Worm (Caenorhabditis elegans) whole organism, mixed stage, embryonic: Measurements from ENCODE around the gene T16G1.6.

ENCODE experiments used
- M03D4.4 ChIP-seq: sonication (generic microtip); optimal IDR thresholded peaks from 2 replicates; lab custom pipeline; 2017; ENCODE audit warnings: mild to moderate bottlenecking, missing genetic modification characterization, missing compliant biosample characterization
- bed-3 ChIP-seq: fragments of 200-800 bp; sonication (Bioruptor generic); optimal IDR thresholded peaks from 3 replicates; lab custom pipeline; 2018; ENCODE audit warnings: mild to moderate bottlenecking, missing genetic modification characterization, moderate library complexity, missing compliant biosample characterization
- blmp-1 ChIP-seq: fragments of 150-350 bp; optimal IDR thresholded peaks from 2 replicates; lab custom pipeline; 2014; ENCODE audit warnings: missing biosample characterization, missing genetic modification characterization
- ceh-39 ChIP-seq: fragments of 150-350 bp; optimal IDR thresholded peaks from 2 replicates; lab custom pipeline; 2014; ENCODE audit warnings: missing biosample characterization, missing genetic modification characterization
- ceh-43 ChIP-seq: fragments of 200-800 bp; sonication (Bioruptor generic); optimal IDR thresholded peaks from 2 replicates; lab custom pipeline; 2018; ENCODE audit warnings: mild to moderate bottlenecking, missing genetic modification characterization, moderate library complexity, missing compliant biosample characterization
- ces-1 ChIP-seq: fragments of 150-350 bp; optimal IDR thresholded peaks from 2 replicates; lab custom pipeline; 2014; ENCODE audit warnings: missing biosample characterization, missing genetic modification reagents, missing genetic modification characterization
- cnd-1 ChIP-seq: fragments of 200-800 bp; sonication (Bioruptor generic); optimal IDR thresholded peaks from 2 replicates; lab custom pipeline; 2018; ENCODE audit warnings: mild to moderate bottlenecking, missing genetic modification characterization, missing compliant biosample characterization
- drap-1 ChIP-seq: fragments of 200-800 bp; sonication (Bioruptor generic); optimal IDR thresholded peaks from 3 replicates; lab custom pipeline; 2018; ENCODE audit warnings: mild to moderate bottlenecking, missing genetic modification characterization, missing compliant biosample characterization
- elt-1 ChIP-seq: sonication (generic microtip); optimal IDR thresholded peaks from 2 replicates; lab custom pipeline; 2017; ENCODE audit warnings: missing genetic modification characterization, mild to moderate bottlenecking, missing compliant biosample characterization, antibody characterized with exemption, moderate library complexity, borderline replicate concordance; ENCODE audit not compliant: insufficient read depth
- flh-1 ChIP-seq: fragments of 200-800 bp; sonication (Bioruptor generic); optimal IDR thresholded peaks from 2 replicates; lab custom pipeline; 2018; ENCODE audit warnings: mild to moderate bottlenecking, missing genetic modification characterization, moderate library complexity, missing compliant biosample characterization
- hlh-1 ChIP-seq: fragments of 150-350 bp; optimal IDR thresholded peaks from 2 replicates; lab custom pipeline; 2014; ENCODE audit warnings: missing biosample characterization, missing genetic modification reagents, missing genetic modification characterization
- lin-13 ChIP-seq: fragments of 150-350 bp; optimal IDR thresholded peaks from 2 replicates; lab custom pipeline; 2014; ENCODE audit warnings: missing biosample characterization, missing genetic modification characterization
- lin-32 ChIP-seq: fragments of 200-800 bp; sonication (Bioruptor generic); optimal IDR thresholded peaks from 2 replicates; lab custom pipeline; 2018; ENCODE audit warnings: mild to moderate bottlenecking, missing genetic modification characterization, missing compliant biosample characterization
- lsy-2 ChIP-seq: fragments of 150-350 bp; optimal IDR thresholded peaks from 2 replicates; lab custom pipeline; 2014; ENCODE audit warnings: missing biosample characterization, missing genetic modification characterization
- mab-5 ChIP-seq: fragments of 150-350 bp; optimal IDR thresholded peaks from 2 replicates; lab custom pipeline; 2014; ENCODE audit warnings: missing biosample characterization, missing genetic modification characterization
- mep-1 ChIP-seq: fragments of 150-350 bp; optimal IDR thresholded peaks from 2 replicates; lab custom pipeline; 2017; ENCODE audit warnings: missing biosample characterization, missing genetic modification reagents, missing genetic modification characterization, inconsistent platforms
- mls-2 ChIP-seq: sonication (generic microtip); optimal IDR thresholded peaks from 2 replicates; lab custom pipeline; 2016; ENCODE audit warnings: mild to moderate bottlenecking, missing genetic modification characterization, moderate library complexity, missing compliant biosample characterization
- nhr-12 ChIP-seq: fragments of 150-350 bp; optimal IDR thresholded peaks from 2 replicates; lab custom pipeline; 2014; ENCODE audit warnings: missing biosample characterization, missing genetic modification characterization
- nhr-2 ChIP-seq: fragments of 150-350 bp; optimal IDR thresholded peaks from 2 replicates; lab custom pipeline; 2014; ENCODE audit warnings: missing biosample characterization, missing genetic modification characterization
- nhr-237 ChIP-seq: fragments of 150-350 bp; optimal IDR thresholded peaks from 2 replicates; lab custom pipeline; 2014; ENCODE audit warnings: missing biosample characterization, missing genetic modification characterization
- nhr-28 ChIP-seq: fragments of 150-350 bp; optimal IDR thresholded peaks from 2 replicates; lab custom pipeline; 2014; ENCODE audit warnings: missing biosample characterization, missing genetic modification characterization
- nhr-76 ChIP-seq: sonication (generic microtip); optimal IDR thresholded peaks from 2 replicates; lab custom pipeline; 2017; ENCODE audit warnings: missing biosample characterization, missing genetic modification characterization
- pha-4 ChIP-seq: fragments of 150-350 bp; optimal IDR thresholded peaks from 2 replicates; lab custom pipeline; 2018; ENCODE audit warnings: missing biosample characterization, missing genetic modification reagents, missing genetic modification characterization
- sem-2 ChIP-seq: fragments of 200-800 bp; sonication (Bioruptor generic); optimal IDR thresholded peaks from 2 replicates; lab custom pipeline; 2018; ENCODE audit warnings: mild to moderate bottlenecking, missing genetic modification characterization, missing compliant biosample characterization
- snpc-4 ChIP-seq: fragments of 150-350 bp; optimal IDR thresholded peaks from 2 replicates; lab custom pipeline; 2014; ENCODE audit warnings: missing biosample characterization, missing genetic modification characterization
- sptf-1 ChIP-seq: sonication (generic microtip); optimal IDR thresholded peaks from 2 replicates; lab custom pipeline; 2017; ENCODE audit warnings: mild to moderate bottlenecking, missing genetic modification characterization, moderate library complexity, missing compliant biosample characterization
- tbx-8 ChIP-seq: fragments of 200-800 bp; sonication (Bioruptor generic); optimal IDR thresholded peaks from 2 replicates; lab custom pipeline; 2018; ENCODE audit warnings: mild to moderate bottlenecking, missing genetic modification characterization, moderate library complexity, missing compliant biosample characterization
- unc-120 ChIP-seq: sonication (generic microtip); optimal IDR thresholded peaks from 2 replicates; lab custom pipeline; 2017; ENCODE audit warnings: missing genetic modification characterization, missing compliant biosample characterization; ENCODE audit not compliant: poor library complexity, severe bottlenecking
- unc-39 ChIP-seq: fragments of 150-350 bp; optimal IDR thresholded peaks from 2 replicates; lab custom pipeline; 2014; ENCODE audit warnings: missing biosample characterization, missing genetic modification characterization
- zip-8 ChIP-seq: fragments of 150-350 bp; optimal IDR thresholded peaks from 2 replicates; lab custom pipeline; 2014; ENCODE audit warnings: missing biosample characterization, missing genetic modification characterization

Gene T16G1.6

DNA sequence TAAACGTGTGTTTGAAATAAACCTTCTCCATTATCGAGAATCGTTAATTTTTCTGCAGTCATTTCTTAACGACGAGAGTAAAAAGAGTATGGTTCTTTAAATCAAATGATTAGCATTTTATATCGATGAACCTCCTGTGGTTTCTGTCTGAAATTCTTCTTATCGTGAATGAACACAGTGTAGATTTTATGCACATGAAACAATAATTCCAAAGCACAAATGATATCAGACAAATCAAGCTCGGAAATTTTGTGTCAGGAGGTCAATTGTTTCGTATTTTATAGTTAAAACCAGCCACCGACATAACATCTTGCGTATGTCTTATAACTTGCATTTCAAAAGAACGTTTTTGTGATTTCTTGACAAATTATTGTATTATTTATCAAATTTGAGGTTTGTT lies at the start of gene T16G1.6:
Gene T16G1.6, minus strand, starts transcription at position 77 of the 400 bp plus-strand sequence.
- TF ChIP-seq pha-4 (tag; lab: Kevin White, UChicago) (no peak), cnd-1 (tag; lab: Kevin White, UChicago) (no peak), drap-1 (GFP tag; lab: Kevin White, UChicago) (no peak), elt-1 (tag; lab: Kevin White, UChicago) (no peak), mls-2 (tag; lab: Kevin White, UChicago) (no peak), unc-39 (tag; lab: Kevin White, UChicago) (no peak), nhr-2 (tag; lab: Kevin White, UChicago) (no peak), nhr-28 (tag; lab: Kevin White, UChicago) (no peak), sem-2 (GFP tag; lab: Kevin White, UChicago) (no peak), mep-1 (tag; lab: Kevin White, UChicago) (no peak), sptf-1 (tag; lab: Kevin White, UChicago) (no peak), nhr-76 (tag; lab: Kevin White, UChicago) (no peak), mab-5 (no peak), lin-32 (GFP tag; lab: Kevin White, UChicago) (no peak), ceh-39 (no peak), nhr-237 (no peak), nhr-12 (tag; lab: Kevin White, UChicago) (no peak), snpc-4 (tag; lab: Kevin White, UChicago) (no peak), zip-8 (no peak), bed-3 (no peak)

DNA sequence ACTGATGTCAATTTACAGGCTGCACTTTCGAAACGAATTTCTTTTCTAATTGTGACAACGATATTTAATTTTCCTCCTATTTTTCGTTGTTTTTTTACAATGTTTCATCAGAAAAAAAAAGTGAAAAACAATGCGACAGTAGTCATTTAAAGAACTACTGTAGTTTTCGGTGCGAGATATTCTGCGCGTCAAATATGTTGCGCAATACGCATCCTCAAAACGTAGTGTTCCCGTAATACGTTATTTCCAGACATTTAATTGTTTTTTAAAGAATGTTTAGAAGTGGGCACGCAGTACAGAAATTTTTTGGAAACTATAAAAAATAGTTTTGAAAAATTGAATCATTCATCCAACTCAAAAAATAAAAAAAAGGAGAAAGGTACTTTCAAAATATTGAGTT lies 37.1 kb upstream of the T16G1.6 start:
- TF ChIP-seq blmp-1 (tag; lab: Kevin White, UChicago) (no peak), zip-8 (peak; percentile 66)
- TF ChIP-seq, all 35 proteins: peak for 1

DNA sequence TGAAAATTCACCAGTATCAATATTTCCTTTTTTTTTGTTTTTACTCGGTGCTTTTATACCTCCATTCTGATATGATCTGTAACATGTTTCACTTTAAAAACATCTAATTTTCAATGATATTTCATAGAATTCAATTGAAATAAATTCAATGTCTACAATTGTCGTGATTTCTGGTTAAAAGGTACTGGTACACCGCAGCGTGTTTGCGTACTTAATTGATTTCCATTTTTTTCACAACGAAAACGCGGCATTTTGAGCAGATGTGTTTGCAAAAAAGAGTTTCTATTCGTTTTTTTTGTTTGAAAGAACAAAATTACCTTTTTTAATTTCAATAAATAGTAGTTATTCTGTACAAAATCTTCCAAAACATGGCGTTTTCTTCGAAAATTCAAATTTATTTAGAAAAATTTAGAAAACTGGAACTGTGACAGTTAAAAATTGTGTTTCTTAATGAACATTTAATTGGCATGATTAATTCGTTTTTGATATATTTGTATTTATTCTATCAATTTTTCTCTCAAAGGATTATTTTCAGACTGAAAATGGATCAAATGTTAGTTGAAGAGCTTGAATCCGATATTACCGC lies 33.7 kb upstream of the T16G1.6 start, which contains the start of gene pnn-1:
Gene pnn-1, plus strand, starts transcription at position 536 of the 586 bp plus-strand sequence.
- TF ChIP-seq ces-1 (GFP tag; lab: Kevin White, UChicago): peak; percentile 79
- TF ChIP-seq lsy-2: peak; percentile 57
- TF ChIP-seq nhr-76 (tag; lab: Kevin White, UChicago): no peak
- TF ChIP-seq pha-4 (tag; lab: Kevin White, UChicago): no peak
- TF ChIP-seq cnd-1 (tag; lab: Kevin White, UChicago): no peak
- no peak for TF ChIP-seq ceh-43
- TF ChIP-seq unc-39 (tag; lab: Kevin White, UChicago): no peak
- TF ChIP-seq nhr-12 (tag; lab: Kevin White, UChicago): no peak
- TF ChIP-seq mep-1 (tag; lab: Kevin White, UChicago): peak; percentile 15
- TF ChIP-seq tbx-8 (GFP tag; lab: Kevin White, UChicago): no peak
- no peak for TF ChIP-seq sem-2 (GFP tag; lab: Kevin White, UChicago)

DNA sequence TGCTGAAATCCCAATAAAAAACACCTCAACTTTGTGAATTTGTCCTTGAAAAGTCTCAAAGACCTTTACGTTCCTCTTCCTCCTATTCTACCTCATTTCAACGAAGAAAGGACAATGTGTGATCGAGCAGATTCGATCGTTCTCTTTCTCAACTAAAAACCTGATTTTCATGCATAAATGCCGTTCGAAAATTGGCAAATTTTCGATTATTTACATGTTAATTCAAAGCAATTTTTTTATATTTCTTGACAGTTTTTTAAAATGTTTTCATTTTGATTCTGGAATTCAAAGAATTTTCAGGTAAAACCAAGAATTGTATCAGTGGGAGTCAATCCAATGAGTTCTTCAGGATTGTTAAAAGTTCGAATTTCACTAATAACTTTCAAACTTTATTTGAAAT lies 31.6 kb upstream of the T16G1.6 start, which contains the start of gene lin-46:
Gene lin-46, plus strand, starts transcription at position 301 of the 400 bp plus-strand sequence.
- TF ChIP-seq hlh-1 (tag; lab: Kevin White, UChicago): no peak
- no peak for TF ChIP-seq bed-3
- TF ChIP-seq M03D4.4: no peak

DNA sequence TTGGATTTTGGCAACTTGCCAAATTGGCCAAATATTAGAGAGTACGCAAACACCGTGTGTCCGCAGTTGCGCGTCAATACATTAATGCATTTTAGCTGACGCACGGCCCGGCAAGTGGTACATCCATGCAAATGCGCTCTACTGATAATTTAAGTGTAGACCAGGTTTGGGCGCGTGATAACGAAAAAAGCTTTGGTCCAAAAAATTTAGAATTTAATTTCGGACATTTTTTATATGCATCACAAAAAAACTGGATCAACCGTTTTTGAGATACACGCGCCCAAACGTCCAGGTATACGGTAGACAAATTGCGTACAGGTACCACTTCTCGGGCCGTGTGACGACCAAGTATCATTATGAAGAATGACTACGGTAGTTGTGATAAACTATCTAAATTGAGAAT lies 31.0 kb upstream of the T16G1.6 start, which contains the start of gene R186.8:
Gene R186.8, minus strand, starts transcription at position 58 of the 403 bp plus-strand sequence.
- TF ChIP-seq ces-1 (GFP tag; lab: Kevin White, UChicago): peak; percentile 63
- peak; percentile 90 for TF ChIP-seq lsy-2
- TF ChIP-seq nhr-237: peak; percentile 23
- TF ChIP-seq lin-13: peak; percentile 21
- TF ChIP-seq mls-2 (tag; lab: Kevin White, UChicago): peak; percentile 20
- TF ChIP-seq unc-120: peak; percentile 51
- TF ChIP-seq sptf-1 (tag; lab: Kevin White, UChicago): peak; percentile 15
- TF ChIP-seq, all 35 proteins: peak for 7; not testable (repeated sequence) for 28

DNA sequence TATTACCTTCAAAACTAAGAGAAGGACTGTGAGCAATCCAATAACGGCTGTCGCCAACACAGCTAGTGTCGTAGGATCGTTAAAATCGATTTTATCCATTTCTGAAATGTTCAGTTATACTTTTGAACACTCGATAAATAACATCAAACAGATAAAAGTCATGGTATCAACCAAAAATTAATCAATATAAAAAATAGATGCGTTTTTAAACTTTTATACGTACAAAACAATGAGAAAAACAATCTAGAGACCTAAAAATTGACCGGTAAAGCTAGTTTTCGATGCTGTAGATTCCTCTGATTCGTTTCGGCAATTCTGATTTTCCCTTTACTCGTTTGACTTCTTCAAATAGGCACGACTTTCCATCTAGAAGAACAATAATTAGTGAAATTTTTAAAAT lies 30.1 kb upstream of the T16G1.6 start, which contains the start of gene R186.3:
Gene R186.3, minus strand, starts transcription at position 101 of the 400 bp plus-strand sequence.
- no peak for TF ChIP-seq blmp-1 (tag; lab: Kevin White, UChicago)
- TF ChIP-seq lsy-2: no peak
- TF ChIP-seq lin-32 (GFP tag; lab: Kevin White, UChicago): no peak
- TF ChIP-seq bed-3: no peak
- no peak for TF ChIP-seq M03D4.4
- TF ChIP-seq flh-1 (GFP tag; lab: Kevin White, UChicago): no peak
- TF ChIP-seq nhr-12 (tag; lab: Kevin White, UChicago): no peak
- TF ChIP-seq mls-2 (tag; lab: Kevin White, UChicago): no peak
- no peak for TF ChIP-seq cnd-1 (tag; lab: Kevin White, UChicago)
- no peak for TF ChIP-seq ces-1 (GFP tag; lab: Kevin White, UChicago)
- TF ChIP-seq unc-120: no peak
- TF ChIP-seq sem-2 (GFP tag; lab: Kevin White, UChicago): no peak
- TF ChIP-seq pha-4 (tag; lab: Kevin White, UChicago): no peak
